In the genomic region with DNA sequence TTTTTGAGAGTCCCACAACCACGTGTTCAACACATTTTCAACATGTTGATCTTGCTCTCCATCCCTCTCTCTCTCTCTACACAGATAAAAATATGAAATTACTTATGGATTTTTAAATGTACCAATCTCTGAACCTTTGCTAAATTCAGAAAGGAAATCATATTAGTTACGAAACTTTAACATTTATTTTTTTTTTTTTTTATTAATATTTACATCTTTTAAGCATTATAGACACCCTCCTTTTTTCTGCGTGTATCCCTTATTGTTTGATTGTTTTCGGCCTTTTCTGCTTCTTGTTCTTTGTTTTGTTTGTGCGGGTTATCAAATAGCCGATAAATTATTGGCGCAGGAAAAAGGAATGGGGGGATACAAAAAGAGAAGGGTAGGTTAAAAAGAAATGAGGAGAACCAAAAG, we compare ENCODE assay signal across 1 fruit fly cellular context.
A peak's percentile ranks its signal among the peaks of the same experiment; 100 is the strongest.
TF ChIP-seq lines count a peak whose summit lies in the region.

No protein-coding gene starts in this region.

TF ChIP-seq in whole organism, embryonic, 481 proteins besides CTCF, POLR2A, EP300 and RAD21 (continued from another document and continues in another):
- TF ChIP-seq pb (GFP tag; optimal IDR thresholded peaks at IDR 0.05; lab: Kevin White, UChicago) = peak; percentile 56
- peak; percentile 56 for TF ChIP-seq CG3163 (GFP tag; optimal IDR thresholded peaks at IDR 0.05; lab: Kevin White, UChicago)
- TF ChIP-seq CG9437 (GFP tag; optimal IDR thresholded peaks at IDR 0.05; lab: Kevin White, UChicago) = peak; percentile 90
- peak; percentile 13 for TF ChIP-seq her (GFP tag; optimal IDR thresholded peaks at IDR 0.05; lab: Kevin White, UChicago)
- peak; percentile 86 for TF ChIP-seq run (tag; optimal IDR thresholded peaks at IDR 0.05; lab: Kevin White, UChicago)
- no peak for TF ChIP-seq Dref (GFP tag; IDR thresholded peaks at IDR 0.05; lab: Robert Waterston, UW)
- TF ChIP-seq jing (GFP tag; optimal IDR thresholded peaks at IDR 0.05; lab: Kevin White, UChicago) = peak; percentile 63
- TF ChIP-seq CG12071 (GFP tag; optimal IDR thresholded peaks at IDR 0.05; lab: Kevin White, UChicago) = peak; percentile 65
- peak; percentile 35 for TF ChIP-seq shn (GFP tag; optimal IDR thresholded peaks at IDR 0.05; lab: Kevin White, UChicago)
- peak; percentile 83 for TF ChIP-seq CG8281 (tag; optimal IDR thresholded peaks at IDR 0.05; lab: Kevin White, UChicago)
- peak; percentile 98 for TF ChIP-seq row (GFP tag; IDR thresholded peaks at IDR 0.05; lab: Robert Waterston, UW)
- TF ChIP-seq Dip3 (GFP tag; optimal IDR thresholded peaks at IDR 0.05; lab: Kevin White, UChicago) = peak; percentile 76
- peak; percentile 93 for TF ChIP-seq NFAT (GFP tag; IDR thresholded peaks at IDR 0.05; lab: Robert Waterston, UW)
- peak; percentile 97 for TF ChIP-seq CG12104 (GFP tag; optimal IDR thresholded peaks at IDR 0.05; lab: Kevin White, UChicago)
- peak; percentile 91 for TF ChIP-seq ken (GFP tag; IDR thresholded peaks at IDR 0.05; lab: Robert Waterston, UW)
- peak; percentile 61 for TF ChIP-seq CG4360 (GFP tag; IDR thresholded peaks at IDR 0.05; lab: Robert Waterston, UW)
- TF ChIP-seq pho (GFP tag; optimal IDR thresholded peaks at IDR 0.05; lab: Kevin White, UChicago) = peak; percentile 87
- TF ChIP-seq CG4424 (GFP tag; optimal IDR thresholded peaks at IDR 0.05; lab: Kevin White, UChicago) = peak; percentile 96
- TF ChIP-seq CHES-1-like (GFP tag; optimal IDR thresholded peaks at IDR 0.05; lab: Kevin White, UChicago) = peak; percentile 81
- peak; percentile 84 for TF ChIP-seq da (GFP tag; optimal IDR thresholded peaks at IDR 0.05; lab: Kevin White, UChicago)
- peak; percentile 94 for TF ChIP-seq caup (GFP tag; optimal IDR thresholded peaks at IDR 0.05; lab: Kevin White, UChicago; ENCODE audit: severe bottlenecking)
- peak; percentile 92 for TF ChIP-seq scrt (GFP tag; optimal IDR thresholded peaks at IDR 0.05; lab: Kevin White, UChicago)
- no peak for TF ChIP-seq Sin3A (optimal IDR thresholded peaks at IDR 0.05; lab: Kevin White, UChicago)
- TF ChIP-seq CG9215 (GFP tag; IDR thresholded peaks at IDR 0.05; lab: Robert Waterston, UW) = peak; percentile 93
- peak in 1 of 3 experiments; percentile 98 for TF ChIP-seq lola (GFP tag; optimal IDR thresholded peaks at IDR 0.05; lab: Kevin White, UChicago)
- TF ChIP-seq CG4707 (GFP tag; optimal IDR thresholded peaks at IDR 0.05; lab: Kevin White, UChicago) = peak; percentile 88
- peak; percentile 94 for TF ChIP-seq CG12299 (tag; optimal IDR thresholded peaks at IDR 0.05; lab: Kevin White, UChicago)
- TF ChIP-seq CG11504 (tag; optimal IDR thresholded peaks at IDR 0.05; lab: Kevin White, UChicago) = peak; percentile 96
- peak; percentile 70; the same call in 3 of the 4 replicates for TF ChIP-seq Gug (GFP tag; IDR thresholded peaks at IDR 0.05; lab: Robert Waterston, UW)
- TF ChIP-seq CG33213 (GFP tag; optimal IDR thresholded peaks at IDR 0.05; lab: Kevin White, UChicago) = peak; percentile 19
- peak; percentile 94 for TF ChIP-seq CG4730 (GFP tag; IDR thresholded peaks at IDR 0.05; lab: Robert Waterston, UW)
- peak; percentile 88 for TF ChIP-seq Nf-YB (GFP tag; optimal IDR thresholded peaks at IDR 0.05; lab: Kevin White, UChicago)
- TF ChIP-seq HLH3B (GFP tag; IDR thresholded peaks at IDR 0.05; lab: Robert Waterston, UW) = peak; percentile 96
- peak; percentile 76 for TF ChIP-seq tx (GFP tag; optimal IDR thresholded peaks at IDR 0.05; lab: Kevin White, UChicago)
- peak; percentile 90 for TF ChIP-seq wdn (GFP tag; IDR thresholded peaks at IDR 0.05; lab: Robert Waterston, UW)
- TF ChIP-seq Hmr (GFP tag; optimal IDR thresholded peaks at IDR 0.05; lab: Kevin White, UChicago) = peak; percentile 95
- TF ChIP-seq CG2202 (tag; optimal IDR thresholded peaks at IDR 0.05; lab: Kevin White, UChicago) = peak; percentile 96
- TF ChIP-seq Elba2 (GFP tag; optimal IDR thresholded peaks at IDR 0.05; lab: Kevin White, UChicago) = peak; percentile 80
- peak; percentile 70 for TF ChIP-seq nau (GFP tag; optimal IDR thresholded peaks at IDR 0.05; lab: Kevin White, UChicago)
- TF ChIP-seq vfl (GFP tag; optimal IDR thresholded peaks at IDR 0.05; lab: Kevin White, UChicago) = peak; percentile 68
- peak; percentile 93 for TF ChIP-seq CG32767 (GFP tag; IDR thresholded peaks at IDR 0.05; lab: Robert Waterston, UW)
- TF ChIP-seq trh (GFP tag; optimal IDR thresholded peaks at IDR 0.05; lab: Kevin White, UChicago) = peak; percentile 91
- TF ChIP-seq cas (GFP tag; IDR thresholded peaks at IDR 0.05; lab: Robert Waterston, UW) = peak; percentile 93
- peak; percentile 89 for TF ChIP-seq esg (GFP tag; conservative IDR thresholded peaks at IDR 0.05; lab: Robert Waterston, UW)
- peak; percentile 89 for TF ChIP-seq Vsx1 (GFP tag; optimal IDR thresholded peaks at IDR 0.05; lab: Kevin White, UChicago)
- peak; percentile 90 for TF ChIP-seq CG11093 (GFP tag; IDR thresholded peaks at IDR 0.05; lab: Robert Waterston, UW)
- TF ChIP-seq exex (tag; optimal IDR thresholded peaks at IDR 0.05; lab: Kevin White, UChicago) = peak; percentile 84
- peak; percentile 93 for TF ChIP-seq bcd (GFP tag; optimal IDR thresholded peaks at IDR 0.05; lab: Kevin White, UChicago)
- TF ChIP-seq nerfin-2 (GFP tag; IDR thresholded peaks at IDR 0.05; lab: Robert Waterston, UW; ENCODE audit: partially characterized antibody) = no peak
- TF ChIP-seq CG8944 (GFP tag; optimal IDR thresholded peaks at IDR 0.05; lab: Kevin White, UChicago) = peak; percentile 56
- TF ChIP-seq Lhr (GFP tag; optimal IDR thresholded peaks at IDR 0.05; lab: Kevin White, UChicago) = peak; percentile 71
- peak; percentile 87 for TF ChIP-seq ssp (GFP tag; IDR thresholded peaks at IDR 0.05; lab: Robert Waterston, UW)
- TF ChIP-seq CG7357 (GFP tag; IDR thresholded peaks at IDR 0.05; lab: Robert Waterston, UW) = peak; percentile 88
- TF ChIP-seq CG11085 (GFP tag; IDR thresholded peaks at IDR 0.05; lab: Robert Waterston, UW) = peak; percentile 95
- TF ChIP-seq unc-4 (GFP tag; IDR thresholded peaks at IDR 0.05; lab: Robert Waterston, UW; ENCODE audit: partially characterized antibody) = no peak
- peak; percentile 95 for TF ChIP-seq Xbp1 (GFP tag; optimal IDR thresholded peaks at IDR 0.05; lab: Kevin White, UChicago)
- peak; percentile 93 for TF ChIP-seq ind (GFP tag; optimal IDR thresholded peaks at IDR 0.05; lab: Kevin White, UChicago)
- peak; percentile 95 for TF ChIP-seq Awh (GFP tag; IDR thresholded peaks at IDR 0.05; lab: Robert Waterston, UW)
- TF ChIP-seq dimm (GFP tag; IDR thresholded peaks at IDR 0.05; lab: Robert Waterston, UW) = peak; percentile 87
- peak; percentile 98 for TF ChIP-seq vvl (GFP tag; IDR thresholded peaks at IDR 0.05; lab: Robert Waterston, UW)
- peak; percentile 87 for TF ChIP-seq CG4617 (GFP tag; optimal IDR thresholded peaks at IDR 0.05; lab: Kevin White, UChicago; ENCODE audit: borderline replicate concordance)
- peak; percentile 60 for TF ChIP-seq NC2α (GFP tag; optimal IDR thresholded peaks at IDR 0.05; lab: Kevin White, UChicago)
- TF ChIP-seq Dp (GFP tag; optimal IDR thresholded peaks at IDR 0.05; lab: Kevin White, UChicago) = no peak
- no peak for TF ChIP-seq knrl (GFP tag; IDR thresholded peaks at IDR 0.05; lab: Robert Waterston, UW; ENCODE audit: partially characterized antibody)
- peak; percentile 85 for TF ChIP-seq crol (GFP tag; IDR thresholded peaks at IDR 0.05; lab: Robert Waterston, UW)
- TF ChIP-seq dysf (GFP tag; IDR thresholded peaks at IDR 0.05; lab: Robert Waterston, UW) = peak; percentile 97
- peak; percentile 92 for TF ChIP-seq CG12942 (GFP tag; optimal IDR thresholded peaks at IDR 0.05; lab: Kevin White, UChicago)
- peak; percentile 76 for TF ChIP-seq Drgx (GFP tag; IDR thresholded peaks at IDR 0.05; lab: Robert Waterston, UW)
- peak; percentile 37 for TF ChIP-seq grn (GFP tag; optimal IDR thresholded peaks at IDR 0.05; lab: Kevin White, UChicago)
- TF ChIP-seq Atf-2 (GFP tag; optimal IDR thresholded peaks at IDR 0.05; lab: Kevin White, UChicago) = peak; percentile 74
- peak; percentile 97 for TF ChIP-seq sens (GFP tag; lab: Kevin White, UChicago)
- peak; percentile 96 for TF ChIP-seq CG18599 (GFP tag; optimal IDR thresholded peaks at IDR 0.05; lab: Kevin White, UChicago)
- TF ChIP-seq CG2116 (GFP tag; optimal IDR thresholded peaks at IDR 0.05; lab: Kevin White, UChicago) = peak; percentile 77
- peak; percentile 84 for TF ChIP-seq CG7786 (GFP tag; optimal IDR thresholded peaks at IDR 0.05; lab: Kevin White, UChicago)
- peak; percentile 94 for TF ChIP-seq Nf-YA (GFP tag; IDR thresholded peaks at IDR 0.05; lab: Robert Waterston, UW)
- TF ChIP-seq HLH54F (GFP tag; optimal IDR thresholded peaks at IDR 0.05; lab: Kevin White, UChicago) = peak; percentile 73
- TF ChIP-seq kah (GFP tag; optimal IDR thresholded peaks at IDR 0.05; lab: Kevin White, UChicago) = peak; percentile 95
- TF ChIP-seq Ets97D (GFP tag; optimal IDR thresholded peaks at IDR 0.05; lab: Kevin White, UChicago) = peak; percentile 64
- peak; percentile 91 for TF ChIP-seq B-H1 (GFP tag; IDR thresholded peaks at IDR 0.05; lab: Robert Waterston, UW)
- TF ChIP-seq Spps (tag; optimal IDR thresholded peaks at IDR 0.05; lab: Kevin White, UChicago) = peak; percentile 97
- TF ChIP-seq CG1647 (GFP tag; optimal IDR thresholded peaks at IDR 0.05; lab: Kevin White, UChicago) = peak; percentile 85
- TF ChIP-seq CG10462 (GFP tag; optimal IDR thresholded peaks at IDR 0.05; lab: Kevin White, UChicago) = peak; percentile 89
- no peak for TF ChIP-seq CG1832 (GFP tag; optimal IDR thresholded peaks at IDR 0.05; lab: Kevin White, UChicago)
- TF ChIP-seq fd64A (GFP tag; optimal IDR thresholded peaks at IDR 0.05; lab: Kevin White, UChicago) = peak; percentile 70
- TF ChIP-seq hb (GFP tag; IDR thresholded peaks at IDR 0.05; lab: Robert Waterston, UW; ENCODE audit: partially characterized antibody) = no peak
- peak; percentile 98 for TF ChIP-seq gsb-n (tag; optimal IDR thresholded peaks at IDR 0.05; lab: Kevin White, UChicago)
- TF ChIP-seq zfh1 (GFP tag; IDR thresholded peaks at IDR 0.05; lab: Robert Waterston, UW) = peak; percentile 97
- TF ChIP-seq CG7963 (GFP tag; IDR thresholded peaks at IDR 0.05; lab: Robert Waterston, UW; ENCODE audit: partially characterized antibody) = no peak
- TF ChIP-seq danr (GFP tag; IDR thresholded peaks at IDR 0.05; lab: Robert Waterston, UW) = peak; percentile 90
- peak; percentile 46 to 70 for TF ChIP-seq Pdp1 (GFP tag; optimal IDR thresholded peaks at IDR 0.05; lab: Kevin White, UChicago)
- no peak for TF ChIP-seq CG14860 (GFP tag; IDR thresholded peaks at IDR 0.05; lab: Robert Waterston, UW; ENCODE audit: partially characterized antibody)
- TF ChIP-seq fd96Cb (tag; optimal IDR thresholded peaks at IDR 0.05; lab: Kevin White, UChicago) = peak; percentile 97
- TF ChIP-seq az2 (GFP tag; optimal IDR thresholded peaks at IDR 0.05; lab: Kevin White, UChicago) = peak; percentile 93
- peak; percentile 92 for TF ChIP-seq CG31224 (GFP tag; IDR thresholded peaks at IDR 0.05; lab: Robert Waterston, UW)
- peak; percentile 70 for TF ChIP-seq Bdp1 (GFP tag; optimal IDR thresholded peaks at IDR 0.05; lab: Kevin White, UChicago)
- peak; percentile 97 for TF ChIP-seq PHDP (tag; optimal IDR thresholded peaks at IDR 0.05; lab: Kevin White, UChicago)
- TF ChIP-seq ranshi (GFP tag; IDR thresholded peaks at IDR 0.05; lab: Robert Waterston, UW) = peak; percentile 97
- peak; percentile 98 for TF ChIP-seq CG12391 (tag; optimal IDR thresholded peaks at IDR 0.05; lab: Kevin White, UChicago)
- peak; percentile 66; the same call in 1 of the 2 replicates for TF ChIP-seq CG16779 (GFP tag; IDR thresholded peaks at IDR 0.05; lab: Robert Waterston, UW)
- TF ChIP-seq CG14710 (tag; optimal IDR thresholded peaks at IDR 0.05; lab: Kevin White, UChicago) = peak; percentile 98
- TF ChIP-seq Ravus (GFP tag; IDR thresholded peaks at IDR 0.05; lab: Robert Waterston, UW) = peak; percentile 87
- TF ChIP-seq vnd (GFP tag; IDR thresholded peaks at IDR 0.05; lab: Robert Waterston, UW; ENCODE audit: partially characterized antibody) = no peak
- peak; percentile 94 for TF ChIP-seq Sox100B (GFP tag; optimal IDR thresholded peaks at IDR 0.05; lab: Kevin White, UChicago)
- no peak for TF ChIP-seq pan (optimal IDR thresholded peaks at IDR 0.05; lab: Kevin White, UChicago)
- TF ChIP-seq pan (GFP tag; optimal IDR thresholded peaks at IDR 0.05 in 1 of 2, IDR thresholded peaks at IDR 0.05 in 1 of 2) = peak in 1 of 2 experiments; percentile 97
- peak; percentile 98 for TF ChIP-seq CG10979 (tag; optimal IDR thresholded peaks at IDR 0.05; lab: Kevin White, UChicago)
- no peak; the same call in 1 of the 2 replicates for TF ChIP-seq Gsc (GFP tag; IDR thresholded peaks at IDR 0.05; lab: Robert Waterston, UW)
- peak; percentile 96 for TF ChIP-seq CG9932 (GFP tag; IDR thresholded peaks at IDR 0.05; lab: Robert Waterston, UW)
- peak; percentile 96 for TF ChIP-seq sob (GFP tag; IDR thresholded peaks at IDR 0.05; lab: Robert Waterston, UW)
- TF ChIP-seq Trl (optimal IDR thresholded peaks at IDR 0.05; lab: Kevin White, UChicago) = peak; percentile 23 to 42
- TF ChIP-seq Trl (GFP tag; optimal IDR thresholded peaks at IDR 0.05; lab: Kevin White, UChicago) = peak; percentile 80
- TF ChIP-seq br (optimal IDR thresholded peaks at IDR 0.05; lab: Kevin White, UChicago) = no peak
- TF ChIP-seq CG15011 (GFP tag; optimal IDR thresholded peaks at IDR 0.05; lab: Kevin White, UChicago) = peak; percentile 81
- TF ChIP-seq Myb (GFP tag; optimal IDR thresholded peaks at IDR 0.05; lab: Kevin White, UChicago) = peak; percentile 60
- peak; percentile 96 for TF ChIP-seq lmd (GFP tag; IDR thresholded peaks at IDR 0.05; lab: Robert Waterston, UW)
- TF ChIP-seq Hand (GFP tag; optimal IDR thresholded peaks at IDR 0.05; lab: Kevin White, UChicago) = peak; percentile 92
- TF ChIP-seq CG8765 (GFP tag; IDR thresholded peaks at IDR 0.05; lab: Robert Waterston, UW) = peak; percentile 96
- peak; percentile 89 for TF ChIP-seq CG17568 (GFP tag; optimal IDR thresholded peaks at IDR 0.05; lab: Kevin White, UChicago)
- peak; percentile 97 for TF ChIP-seq CG9727 (GFP tag; optimal IDR thresholded peaks at IDR 0.05; lab: Kevin White, UChicago)
- TF ChIP-seq HLHmδ (GFP tag; optimal IDR thresholded peaks at IDR 0.05; lab: Kevin White, UChicago) = no peak
- TF ChIP-seq bbx (GFP tag; IDR thresholded peaks at IDR 0.05; lab: Robert Waterston, UW; ENCODE audit: partially characterized antibody) = no peak
- no peak for TF ChIP-seq usp (GFP tag; optimal IDR thresholded peaks at IDR 0.05; lab: Kevin White, UChicago)
- TF ChIP-seq Dek (tag; optimal IDR thresholded peaks at IDR 0.05; lab: Kevin White, UChicago) = peak; percentile 96
- peak; percentile 97 for TF ChIP-seq ara (GFP tag; IDR thresholded peaks at IDR 0.05; lab: Robert Waterston, UW)
- TF ChIP-seq tio (GFP tag; optimal IDR thresholded peaks at IDR 0.05; lab: Kevin White, UChicago) = peak; percentile 91
- peak; percentile 93 for TF ChIP-seq HHEX (GFP tag; optimal IDR thresholded peaks at IDR 0.05; lab: Kevin White, UChicago)
